Worm (Caenorhabditis elegans) whole organism, mixed stage, embryonic: Measurements from ENCODE around the gene C07D10.5.

Experiments used
- lin-13 ChIP-seq: fragments of 150-350 bp; optimal IDR thresholded peaks from 2 replicates; lab custom pipeline; 2014; ENCODE audit warnings: missing biosample characterization, missing genetic modification characterization
- nhr-237 ChIP-seq: fragments of 150-350 bp; optimal IDR thresholded peaks from 2 replicates; lab custom pipeline; 2014; ENCODE audit warnings: missing biosample characterization, missing genetic modification characterization
- sptf-1 ChIP-seq: sonication (generic microtip); optimal IDR thresholded peaks from 2 replicates; lab custom pipeline; 2017; ENCODE audit warnings: mild to moderate bottlenecking, missing genetic modification characterization, moderate library complexity, missing compliant biosample characterization
- ztf-11 ChIP-seq: fragments of 150-350 bp; optimal IDR thresholded peaks from 2 replicates; lab custom pipeline; 2014; ENCODE audit warnings: missing biosample characterization, missing genetic modification characterization

- TF ChIP-seq ztf-11 (tag; lab: Kevin White, UChicago) (no peak), nhr-237 (no peak), sptf-1 (no peak), lin-13 (tag; lab: Kevin White, UChicago) (no peak)
Measured at ce11 chrII:7385442-7385841, 4.1 kb downstream of the C07D10.5 start, which contains the start of gene sre-3.
